Worm (Caenorhabditis elegans) whole organism, early embryonic: ENCODE data around the gene F02H6.2.

ENCODE experiments used
- B0310.2 ChIP-seq: sonication (generic microtip); optimal IDR thresholded peaks from 2 replicates; lab custom pipeline; 2016; ENCODE audit warnings: mild to moderate bottlenecking, missing genetic modification characterization, missing compliant biosample characterization
- F13C5.2 ChIP-seq: sonication (generic microtip); optimal IDR thresholded peaks from 2 replicates; lab custom pipeline; 2017; ENCODE audit warnings: mild to moderate bottlenecking, missing genetic modification characterization, inconsistent platforms, missing compliant biosample characterization
- aly-1 ChIP-seq: sonication (generic microtip); optimal IDR thresholded peaks from 2 replicates; lab custom pipeline; 2016; ENCODE audit warnings: missing genetic modification characterization, missing compliant biosample characterization
- ama-1 ChIP-seq: fragments of 150-350 bp; optimal IDR thresholded peaks from 2 replicates; lab custom pipeline; 2014
- ceh-13 ChIP-seq: fragments of 200-800 bp; sonication (Bioruptor generic); optimal IDR thresholded peaks from 2 replicates; lab custom pipeline; 2018; ENCODE audit warnings: mild to moderate bottlenecking, missing genetic modification characterization, missing compliant biosample characterization
- ceh-36 ChIP-seq: sonication (generic microtip); optimal IDR thresholded peaks from 2 replicates; lab custom pipeline; 2016; ENCODE audit warnings: missing genetic modification characterization, inconsistent platforms, missing compliant biosample characterization
- ets-7 ChIP-seq: sonication (generic microtip); optimal IDR thresholded peaks from 2 replicates; lab custom pipeline; 2016; ENCODE audit warnings: missing genotype, missing genetic modification characterization, missing compliant biosample characterization
- flt-1 ChIP-seq: fragments of 200-800 bp; sonication (Bioruptor generic); IDR thresholded peaks from 2 replicates; pipeline ENCODE4 v1.3.6; 2022; ENCODE audit warnings: missing genetic modification characterization, missing compliant biosample characterization
- hmbx-1 ChIP-seq: sonication (generic microtip); optimal IDR thresholded peaks from 2 replicates; lab custom pipeline; 2016; ENCODE audit warnings: mild to moderate bottlenecking, missing genetic modification characterization, missing compliant biosample characterization
- hmg-4 ChIP-seq: fragments of 200-800 bp; sonication (Bioruptor generic); optimal IDR thresholded peaks from 2 replicates; lab custom pipeline; 2018; ENCODE audit warnings: mild to moderate bottlenecking, missing genetic modification characterization, missing compliant biosample characterization
- hnd-1 ChIP-seq: sonication (generic microtip); optimal IDR thresholded peaks from 2 replicates; lab custom pipeline; 2016; ENCODE audit warnings: missing genetic modification characterization, missing compliant biosample characterization
- pes-1 ChIP-seq: fragments of 200-800 bp; sonication (Bioruptor generic); IDR thresholded peaks from 2 replicates; pipeline ENCODE4 v1.3.6; 2022; ENCODE audit warnings: missing genetic modification reagents, missing genetic modification characterization, missing compliant biosample characterization
- scrt-1 ChIP-seq: fragments of 200-800 bp; sonication (Bioruptor generic); IDR thresholded peaks from 2 replicates; pipeline ENCODE4 v1.3.6; 2022; ENCODE audit warnings: missing genetic modification characterization, missing compliant biosample characterization
- sea-1 ChIP-seq: fragments of 200-800 bp; sonication (Bioruptor generic); conservative IDR thresholded peaks from 2 replicates; pipeline ENCODE4 v1.3.6; 2022; ENCODE audit warnings: missing genetic modification characterization, missing compliant biosample characterization
- tbx-11 ChIP-seq: fragments of 200-800 bp; sonication (Bioruptor generic); IDR thresholded peaks from 2 replicates; pipeline ENCODE4 v1.3.6; 2022; ENCODE audit warnings: missing genetic modification characterization, missing compliant biosample characterization
- tbx-37 ChIP-seq: fragments of 200-800 bp; sonication (Bioruptor generic); conservative IDR thresholded peaks from 2 replicates; pipeline ENCODE4 v1.3.6; 2022; ENCODE audit warnings: missing genetic modification reagents, missing genetic modification characterization, missing compliant biosample characterization
- tra-4 ChIP-seq: sonication (generic microtip); optimal IDR thresholded peaks from 2 replicates; lab custom pipeline; 2017; ENCODE audit warnings: missing genetic modification characterization, missing compliant biosample characterization

Gene F02H6.2

DNA sequence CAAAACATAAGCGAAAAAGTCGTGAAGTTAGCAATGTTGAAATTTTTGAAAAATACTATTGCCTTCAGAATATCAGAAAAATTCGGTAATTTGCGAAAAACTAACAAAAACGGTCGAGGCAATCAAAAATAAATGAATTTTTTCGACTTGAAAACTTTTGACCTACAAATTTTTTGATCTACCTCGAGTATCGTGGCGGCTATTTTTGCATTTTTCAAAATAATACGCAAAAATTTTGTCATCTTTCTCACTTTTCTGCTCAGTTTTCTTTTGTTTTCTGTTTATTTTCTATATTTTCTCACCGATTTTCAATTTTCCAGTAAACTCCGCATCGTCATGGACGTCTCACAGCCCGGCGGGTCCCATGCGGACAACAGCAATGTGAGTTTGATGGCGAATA, 19.5 kb downstream of the F02H6.2 start:
- TF ChIP-seq ama-1 (lab: Kevin White, UChicago) = no peak
- no peak for TF ChIP-seq sea-1 (GFP tag; lab: Robert Waterston, UW)
- TF ChIP-seq hmg-4 (GFP tag; lab: Kevin White, UChicago) = no peak

- TF ChIP-seq tbx-11 (no peak), flt-1 (no peak), B0310.2 (no peak), hnd-1 (tag; lab: Kevin White, UChicago) (no peak), hmg-4 (GFP tag; lab: Kevin White, UChicago) (no peak), aly-1 (tag; lab: Kevin White, UChicago) (no peak), tbx-37 (GFP tag; lab: Robert Waterston, UW) (no peak), ets-7 (tag; lab: Kevin White, UChicago) (no peak), ceh-36 (tag; lab: Kevin White, UChicago) (no peak)
Measured at ce11 chrIV:14219714-14220113, 23.4 kb downstream of the F02H6.2 start, which contains the start of gene sqrd-1. sqrd-1 (plus strand) TSS chrIV:14219871.

DNA sequence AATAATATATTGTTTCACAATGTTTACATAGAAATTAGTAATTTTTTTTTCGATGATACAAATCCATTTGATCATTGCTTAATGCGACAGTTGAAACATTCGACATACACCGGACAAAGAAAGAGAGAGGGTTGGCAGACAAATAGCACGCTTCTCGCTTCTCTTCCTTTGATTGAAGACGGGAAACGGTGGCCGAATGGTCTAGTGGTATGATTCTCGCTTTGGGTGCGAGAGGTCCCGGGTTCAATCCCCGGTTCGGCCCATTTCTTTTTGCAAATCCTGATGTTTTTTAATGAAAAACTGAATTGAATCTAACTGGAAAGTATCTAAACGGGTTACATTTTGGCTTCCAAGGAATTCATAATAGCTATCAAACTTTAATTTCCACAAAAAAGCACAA, 28.6 kb downstream of the F02H6.2 start:
- TF ChIP-seq hmg-4 (GFP tag; lab: Kevin White, UChicago) (no peak), ceh-13 (GFP tag; lab: Kevin White, UChicago) (no peak), sea-1 (GFP tag; lab: Robert Waterston, UW) (no peak), ets-7 (tag; lab: Kevin White, UChicago) (no peak), B0310.2 (no peak), F13C5.2 (tag; lab: Kevin White, UChicago) (peak; percentile 36), tbx-37 (GFP tag; lab: Robert Waterston, UW) (no peak), aly-1 (tag; lab: Kevin White, UChicago) (no peak), scrt-1 (GFP tag; lab: Robert Waterston, UW) (peak; percentile 58; the same call in 1 of the 2 replicates), ama-1 (lab: Kevin White, UChicago) (no peak), hnd-1 (tag; lab: Kevin White, UChicago) (peak; percentile 8), flt-1 (peak; percentile 39; the same call in 1 of the 2 replicates), ceh-36 (tag; lab: Kevin White, UChicago) (no peak), hmbx-1 (tag; lab: Kevin White, UChicago) (no peak)

DNA sequence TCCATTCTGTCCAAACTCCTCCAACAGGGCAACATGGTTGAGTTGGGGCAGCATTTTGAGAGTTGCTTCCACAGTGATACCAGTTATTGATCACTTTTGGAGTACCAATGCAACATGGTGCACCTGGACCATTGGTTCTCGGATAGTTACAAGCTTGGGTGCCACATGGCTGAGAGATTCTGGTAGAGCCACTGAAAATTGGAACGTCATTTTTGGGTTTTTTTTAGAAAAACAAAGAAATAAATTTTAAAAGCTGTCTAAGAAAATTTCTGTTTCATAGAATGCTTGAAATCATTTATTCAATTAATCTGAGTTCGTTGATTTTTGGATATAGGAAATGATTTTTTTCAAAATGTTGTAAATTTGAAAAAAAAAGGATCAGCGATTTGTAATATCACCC, 30.9 kb downstream of the F02H6.2 start:
- no peak for TF ChIP-seq ceh-36 (tag; lab: Kevin White, UChicago)
- no peak for TF ChIP-seq F13C5.2 (tag; lab: Kevin White, UChicago)
- TF ChIP-seq tbx-37 (GFP tag; lab: Robert Waterston, UW) = no peak
- TF ChIP-seq hmg-4 (GFP tag; lab: Kevin White, UChicago) = no peak
- TF ChIP-seq hmbx-1 (tag; lab: Kevin White, UChicago) = no peak
- no peak for TF ChIP-seq aly-1 (tag; lab: Kevin White, UChicago)
- TF ChIP-seq tbx-11 = no peak
- TF ChIP-seq sea-1 (GFP tag; lab: Robert Waterston, UW) = no peak
- no peak for TF ChIP-seq hnd-1 (tag; lab: Kevin White, UChicago)

ce11 chrIV:14228069-14228468, 31.8 kb downstream of the F02H6.2 start, which contains the start of gene F02H6.7:
F02H6.7 (minus strand) TSS chrIV:14228169.
- TF ChIP-seq ets-7 (tag; lab: Kevin White, UChicago) = no peak
- no peak for TF ChIP-seq pes-1 (GFP tag; lab: Robert Waterston, UW)
- TF ChIP-seq hmg-4 (GFP tag; lab: Kevin White, UChicago) = no peak

- TF ChIP-seq scrt-1 (GFP tag; lab: Robert Waterston, UW) (no peak), tbx-37 (GFP tag; lab: Robert Waterston, UW) (no peak), pes-1 (GFP tag; lab: Robert Waterston, UW) (no peak), ceh-36 (tag; lab: Kevin White, UChicago) (no peak), B0310.2 (no peak), hmbx-1 (tag; lab: Kevin White, UChicago) (no peak), tra-4 (tag; lab: Kevin White, UChicago) (no peak), flt-1 (no peak), ama-1 (lab: Kevin White, UChicago) (no peak), ets-7 (tag; lab: Kevin White, UChicago) (no peak)
Measured at ce11 chrIV:14230799-14231198, 34.5 kb downstream of the F02H6.2 start, which contains the start of gene F02H6.6. F02H6.6 (minus strand) TSS chrIV:14230899.

DNA sequence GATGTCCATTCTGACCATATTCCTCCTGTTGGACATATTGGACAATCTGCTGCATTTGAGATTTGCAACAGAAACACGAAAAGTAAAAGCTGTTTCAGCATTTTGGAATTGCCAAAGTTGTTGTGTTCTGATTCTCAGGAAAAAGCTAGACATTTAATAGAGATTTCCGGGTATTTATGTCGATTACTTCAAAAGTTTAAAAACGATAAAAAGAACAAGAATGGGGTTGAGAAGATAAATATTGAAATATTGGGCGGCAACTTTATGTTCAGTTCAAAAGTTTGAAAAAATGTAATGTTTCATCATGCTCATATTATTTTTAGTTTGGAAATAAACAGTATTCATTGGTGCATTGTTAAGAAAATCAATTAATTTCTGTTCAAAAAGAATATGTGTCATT, 42.7 kb downstream of the F02H6.2 start, which contains the start of gene Y64G10A.1:
Gene Y64G10A.1 (minus strand): TSS at position 101 of the 400 bp plus-strand sequence.
- no peak for TF ChIP-seq hmg-4 (GFP tag; lab: Kevin White, UChicago)
- TF ChIP-seq ets-7 (tag; lab: Kevin White, UChicago) = no peak
- no peak for TF ChIP-seq pes-1 (GFP tag; lab: Robert Waterston, UW)
- TF ChIP-seq ama-1 (lab: Kevin White, UChicago) = no peak
- TF ChIP-seq B0310.2 = no peak
- no peak for TF ChIP-seq tbx-37 (GFP tag; lab: Robert Waterston, UW)
- TF ChIP-seq hnd-1 (tag; lab: Kevin White, UChicago) = no peak
- TF ChIP-seq scrt-1 (GFP tag; lab: Robert Waterston, UW) = no peak
- TF ChIP-seq flt-1 = no peak
- TF ChIP-seq ceh-13 (GFP tag; lab: Kevin White, UChicago) = no peak
- no peak for TF ChIP-seq F13C5.2 (tag; lab: Kevin White, UChicago)
